Fruit fly (Drosophila melanogaster) whole organism, embryonic: ENCODE results near the gene CG16903.

Experiments used
- CG6689 ChIP-seq: fragments of 200-800 bp; sonication (Bioruptor generic); IDR thresholded peaks from 2 replicates; pipeline ENCODE4 v1.3.6; 2022; ENCODE audit warnings: missing biosample characterization, missing genetic modification characterization
- Dfd ChIP-seq, 2 experiments: fragments of >200 bp; optimal IDR thresholded peaks; 2 replicates each; lab custom pipeline; 2017; ENCODE audit warnings: missing biosample characterization in 2 of 2, missing genetic modification characterization in 2 of 2
- Sin3A ChIP-seq: fragments of >200 bp; optimal IDR thresholded peaks from 2 replicates; lab custom pipeline; 2018
- Sox102F ChIP-seq: fragments of 200-800 bp; sonication (Bioruptor generic); optimal IDR thresholded peaks from 2 replicates; lab custom pipeline; 2018; ENCODE audit warnings: missing biosample characterization, mild to moderate bottlenecking, missing genetic modification characterization, moderate library complexity
- danr ChIP-seq: fragments of 200-800 bp; sonication (Bioruptor generic); IDR thresholded peaks from 2 replicates; pipeline ENCODE4 v1.3.6; 2022; ENCODE audit warnings: missing biosample characterization, missing genetic modification characterization
- otp ChIP-seq: fragments of 200-800 bp; sonication (Bioruptor generic); IDR thresholded peaks from 3 replicates; pipeline ENCODE4, ENCODE4 v1.3.6; 2022; ENCODE audit warnings: missing biosample characterization, missing genetic modification characterization
- stwl ChIP-seq: fragments of 200-800 bp; sonication (Bioruptor generic); optimal IDR thresholded peaks from 3 replicates; lab custom pipeline; 2018; ENCODE audit warnings: missing biosample characterization, mild to moderate bottlenecking, missing genetic modification characterization, moderate library complexity

DNA sequence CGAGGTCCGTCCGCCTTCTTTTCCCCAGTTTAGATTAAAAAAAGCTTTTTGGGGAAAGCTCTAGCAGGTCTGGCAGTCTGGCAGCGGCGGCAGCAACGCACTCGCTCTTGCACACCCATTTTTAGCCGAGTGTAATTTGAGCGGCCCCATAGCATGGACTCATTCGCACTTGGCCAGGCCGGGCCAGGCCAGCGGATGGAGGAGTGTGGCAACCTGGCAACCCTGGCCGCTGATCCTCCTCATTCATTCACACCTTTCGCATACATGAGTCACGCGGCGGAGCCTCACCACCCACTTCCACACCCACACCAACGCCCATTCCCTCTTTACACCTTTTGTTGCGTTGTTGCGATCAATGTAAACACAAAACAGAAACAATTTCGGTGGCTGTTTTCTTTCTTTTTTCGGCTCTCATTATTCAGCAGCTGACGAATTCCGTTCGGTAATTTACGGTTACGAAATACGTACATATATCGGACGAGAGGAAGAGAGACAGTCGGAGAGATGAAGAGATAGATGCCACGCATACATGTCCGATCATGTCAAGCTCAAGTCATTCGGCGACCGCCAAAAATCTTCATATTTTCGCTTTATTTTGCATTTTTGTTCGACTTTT, 47.3 kb downstream of the CG16903 start:
- no peak for TF ChIP-seq Dfd (GFP tag; optimal IDR thresholded peaks at IDR 0.05; lab: Kevin White, UChicago)
- no peak for TF ChIP-seq Sox102F (GFP tag; lab: Kevin White, UChicago)
- TF ChIP-seq otp (GFP tag; lab: Robert Waterston, UW), result no peak
- no peak for TF ChIP-seq danr (GFP tag; lab: Robert Waterston, UW)
- TF ChIP-seq Sin3A (lab: Kevin White, UChicago), result no peak
- no peak for TF ChIP-seq stwl (tag; lab: Kevin White, UChicago)
- TF ChIP-seq CG6689, result no peak
